Fruit fly (Drosophila melanogaster): ENCODE measurements around the gene Lamtor5.

Lamtor5 gene

DNA sequence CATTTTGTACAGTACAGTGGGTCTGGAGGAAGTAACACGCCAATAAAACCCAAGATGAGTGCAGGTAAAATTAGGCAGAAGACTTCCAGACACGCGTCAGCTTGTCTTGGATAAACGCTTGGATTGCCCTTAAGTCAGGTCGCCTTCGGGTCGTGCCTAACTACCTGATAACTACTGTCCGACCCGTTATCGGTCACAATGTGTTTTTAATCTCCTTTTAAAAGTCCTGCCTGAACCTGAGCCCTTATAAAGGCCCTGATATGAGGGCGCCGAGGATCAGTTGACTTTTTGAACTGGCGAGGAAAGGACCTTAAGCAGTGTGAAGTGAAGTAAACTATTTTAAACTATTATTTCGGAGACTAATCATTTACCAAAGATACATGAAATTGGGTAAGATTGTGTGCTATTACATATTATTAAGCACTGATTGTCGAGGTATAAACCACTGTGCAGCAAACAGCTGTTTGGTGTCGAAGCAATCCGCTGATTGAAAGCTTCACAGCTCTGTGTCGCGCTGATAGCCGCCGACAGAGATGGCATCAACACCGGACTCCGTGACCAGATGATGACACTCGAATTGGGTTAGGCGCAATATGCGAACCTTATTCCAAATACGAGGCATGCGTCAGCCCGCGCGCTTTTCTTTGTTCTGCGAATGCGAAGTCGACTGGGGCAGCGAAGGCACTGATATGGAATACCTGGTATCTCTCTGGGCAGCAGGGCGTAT is 34.7 kb downstream of the Lamtor5 start:
- TF ChIP-seq Dll (optimal IDR thresholded peaks at IDR 0.05) (no peak), CG8478 (optimal IDR thresholded peaks at IDR 0.05) (no peak)

dm6 chrX:1822281-1822680 is 36.5 kb downstream of the Lamtor5 start, which contains the start of gene CG14811:
Gene CG14811, minus strand, starts transcription at chrX:1822381.
- TF ChIP-seq Dll (optimal IDR thresholded peaks at IDR 0.05) (no peak), EcR (GFP tag; optimal IDR thresholded peaks at IDR 0.05) (no peak), CG8478 (optimal IDR thresholded peaks at IDR 0.05) (no peak), pan (optimal IDR thresholded peaks at IDR 0.05) (no peak), usp (GFP tag; optimal IDR thresholded peaks at IDR 0.05) (no peak), psq (optimal IDR thresholded peaks at IDR 0.05) (no peak)

DNA sequence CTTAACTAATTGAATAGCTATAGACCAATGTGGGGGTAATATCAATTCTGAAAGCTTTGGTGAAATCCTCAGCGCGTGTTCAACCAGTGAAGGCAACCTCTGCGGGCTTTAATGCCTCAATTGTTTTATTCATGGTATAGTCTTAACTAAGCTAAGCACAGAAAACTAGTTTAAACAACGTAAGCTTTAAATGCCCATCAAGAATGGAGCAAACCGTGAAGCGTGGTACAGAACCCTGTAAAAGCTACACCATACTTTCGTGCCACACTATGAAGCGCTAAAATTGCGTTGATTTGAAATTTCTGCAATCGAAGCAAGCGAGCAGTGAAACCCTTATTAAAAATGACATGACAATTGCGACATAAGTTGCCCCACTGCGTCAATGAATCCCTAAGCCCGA is 37.7 kb downstream of the Lamtor5 start:
- TF ChIP-seq EcR (GFP tag; optimal IDR thresholded peaks at IDR 0.05) (no peak), pan (optimal IDR thresholded peaks at IDR 0.05) (no peak), psq (optimal IDR thresholded peaks at IDR 0.05) (no peak), usp (GFP tag; optimal IDR thresholded peaks at IDR 0.05) (no peak), CG8478 (optimal IDR thresholded peaks at IDR 0.05) (no peak), Dll (optimal IDR thresholded peaks at IDR 0.05) (no peak)

dm6 chrX:1820241-1820640 is 38.5 kb downstream of the Lamtor5 start, which contains the start of gene CG14810:
Gene CG14810, minus strand, starts transcription at chrX:1820341.
- TF ChIP-seq psq (optimal IDR thresholded peaks at IDR 0.05) (no peak), Dll (optimal IDR thresholded peaks at IDR 0.05) (no peak), CG8478 (optimal IDR thresholded peaks at IDR 0.05) (no peak), EcR (GFP tag; optimal IDR thresholded peaks at IDR 0.05) (no peak), usp (GFP tag; optimal IDR thresholded peaks at IDR 0.05) (no peak), pan (optimal IDR thresholded peaks at IDR 0.05) (no peak)

DNA sequence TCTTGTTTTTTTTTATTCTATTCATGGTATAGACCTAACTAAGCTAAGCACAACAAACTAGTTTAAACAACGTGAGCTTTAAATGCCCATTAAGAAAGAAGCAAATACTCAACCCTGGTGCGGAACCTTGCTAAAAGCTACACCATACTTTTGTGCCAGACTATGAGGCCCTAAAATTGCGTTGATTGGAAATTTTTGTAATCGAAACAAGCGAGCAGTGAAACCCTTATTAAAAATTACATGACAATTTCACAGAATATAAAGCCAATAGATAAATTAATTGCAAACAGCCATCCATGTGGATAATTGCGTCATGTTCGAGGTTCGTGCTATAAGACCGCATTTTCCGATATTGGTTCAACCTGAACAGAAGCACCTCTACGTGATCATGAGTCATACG is 39.7 kb downstream of the Lamtor5 start:
- no peak for TF ChIP-seq pan (optimal IDR thresholded peaks at IDR 0.05)
- no peak for TF ChIP-seq CG8478 (optimal IDR thresholded peaks at IDR 0.05)
- TF ChIP-seq usp (GFP tag; optimal IDR thresholded peaks at IDR 0.05) = no peak
- no peak for TF ChIP-seq EcR (GFP tag; optimal IDR thresholded peaks at IDR 0.05)
- TF ChIP-seq psq (optimal IDR thresholded peaks at IDR 0.05) = no peak

DNA sequence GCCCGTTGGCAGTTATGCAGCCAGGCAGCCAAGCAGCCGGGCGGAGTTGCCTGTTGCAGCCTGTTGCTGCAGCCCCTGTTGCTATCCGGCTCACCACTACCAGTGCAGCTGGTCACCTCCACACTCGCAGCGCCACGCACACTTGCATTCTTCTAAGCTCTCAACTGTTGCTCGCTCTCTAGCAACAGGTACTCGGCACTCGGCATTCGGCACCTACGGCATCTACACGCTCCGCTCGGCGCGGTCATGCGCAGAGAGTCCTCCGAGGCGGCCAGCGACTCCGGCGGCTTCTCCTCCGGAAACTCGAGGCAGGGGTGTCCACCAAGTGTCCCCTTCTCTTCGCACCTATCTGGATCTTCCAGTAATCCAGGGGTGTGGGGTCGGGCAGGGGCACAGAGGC is 47.6 kb downstream of the Lamtor5 start:
- TF ChIP-seq EcR (GFP tag; optimal IDR thresholded peaks at IDR 0.05) (no peak), pan (optimal IDR thresholded peaks at IDR 0.05) (no peak), CG8478 (optimal IDR thresholded peaks at IDR 0.05) (no peak), usp (GFP tag; optimal IDR thresholded peaks at IDR 0.05) (no peak), Dll (optimal IDR thresholded peaks at IDR 0.05) (no peak), psq (optimal IDR thresholded peaks at IDR 0.05) (no peak)

Measured in whole organism.